Worm (Caenorhabditis elegans) whole organism, L1 larva: ENCODE results near the gene acbp-6.
A peak's percentile ranks its signal among the peaks of the same experiment; 100 is the strongest.

Source experiments
- C34B4.2 ChIP-seq: sonication (generic microtip); optimal IDR thresholded peaks from 2 replicates; lab custom pipeline; 2017; ENCODE audit warnings: mild to moderate bottlenecking, missing genetic modification characterization, missing compliant biosample characterization
- F16B12.6 ChIP-seq: fragments of 150-350 bp; optimal IDR thresholded peaks from 2 replicates; lab custom pipeline; 2014; ENCODE audit warnings: missing biosample characterization, missing genetic modification characterization
- Y116A8C.19 ChIP-seq: sonication (generic microtip); optimal IDR thresholded peaks from 2 replicates; lab custom pipeline; 2016; ENCODE audit warnings: missing compliant biosample characterization, missing genetic modification characterization, borderline replicate concordance
- aly-2 ChIP-seq: fragments of 150-350 bp; optimal IDR thresholded peaks from 2 replicates; lab custom pipeline; 2014; ENCODE audit warnings: missing biosample characterization, missing genetic modification characterization
- ama-1 ChIP-seq: fragments of 150-350 bp; optimal IDR thresholded peaks from 2 replicates; lab custom pipeline; 2014
- blmp-1 ChIP-seq: fragments of 150-350 bp; optimal IDR thresholded peaks from 2 replicates; lab custom pipeline; 2014; ENCODE audit warnings: missing biosample characterization, missing genetic modification characterization
- ceh-8 ChIP-seq: fragments of 200-800 bp; sonication (Bioruptor generic); optimal IDR thresholded peaks from 2 replicates; lab custom pipeline; 2018; ENCODE audit warnings: mild to moderate bottlenecking, missing genetic modification characterization, moderate library complexity, missing compliant biosample characterization
- ceh-90 ChIP-seq: sonication (generic microtip); optimal IDR thresholded peaks from 2 replicates; lab custom pipeline; 2016; ENCODE audit warnings: missing genetic modification characterization, missing compliant biosample characterization
- ces-1 ChIP-seq: fragments of 150-350 bp; optimal IDR thresholded peaks from 2 replicates; lab custom pipeline; 2014; ENCODE audit warnings: missing biosample characterization, missing genetic modification reagents, missing genetic modification characterization
- efl-1 ChIP-seq, 4 experiments: fragments of 150-350 bp; optimal IDR thresholded peaks in 3 of 4; peaks in 1 of 4; 1 replicate in 1 of 4; 2 replicates in 3 of 4; lab custom pipeline; 2014; ENCODE audit warnings: missing biosample characterization in 2 of 4, missing genetic modification characterization in 2 of 4, missing genetic modification reagents in 2 of 4
- elt-2 ChIP-seq: sonication (generic microtip); optimal IDR thresholded peaks from 2 replicates; lab custom pipeline; 2016; ENCODE audit warnings: missing genetic modification characterization, mild to moderate bottlenecking, inconsistent platforms, missing compliant biosample characterization, missing genetic modification reagents
- elt-3 ChIP-seq, 6 experiments: fragments of 150-350 bp in 1 of 6; sonication (generic microtip); optimal IDR thresholded peaks; 2 replicates each; lab custom pipeline; 2017 to 2018; ENCODE audit warnings: missing biosample characterization in 6 of 6, missing genetic modification characterization in 6 of 6, inconsistent platforms in 1 of 6
- fkh-8 ChIP-seq: sonication (generic microtip); optimal IDR thresholded peaks from 2 replicates; lab custom pipeline; 2016; ENCODE audit warnings: mild to moderate bottlenecking, missing genetic modification characterization, missing compliant biosample characterization
- hlh-17 ChIP-seq: fragments of 200-800 bp; sonication (Bioruptor generic); optimal IDR thresholded peaks from 2 replicates; lab custom pipeline; 2018; ENCODE audit warnings: missing genetic modification characterization, mild to moderate bottlenecking, missing compliant biosample characterization, moderate library complexity, borderline replicate concordance
- hpl-2 ChIP-seq: fragments of 150-350 bp; optimal IDR thresholded peaks from 2 replicates; lab custom pipeline; 2014; ENCODE audit warnings: missing biosample characterization, missing genetic modification reagents, missing genetic modification characterization
- isw-1 ChIP-seq: fragments of 200-800 bp; sonication (Bioruptor generic); IDR thresholded peaks from 2 replicates; pipeline ENCODE4 v1.3.6; 2022; ENCODE audit warnings: missing genetic modification characterization, missing compliant biosample characterization
- lin-13 ChIP-seq: fragments of 150-350 bp; optimal IDR thresholded peaks from 2 replicates; lab custom pipeline; 2014; ENCODE audit warnings: missing biosample characterization, missing genetic modification reagents, missing genetic modification characterization
- lin-14 ChIP-seq: fragments of 200-800 bp; sonication (Bioruptor generic); optimal IDR thresholded peaks from 2 replicates; lab custom pipeline; 2018; ENCODE audit warnings: mild to moderate bottlenecking, missing genetic modification characterization, moderate library complexity, missing compliant biosample characterization
- lin-15B ChIP-seq: fragments of 150-350 bp; sonication (generic microtip); optimal IDR thresholded peaks from 3 replicates; lab custom pipeline; 2014; ENCODE audit warnings: missing biosample characterization, missing genetic modification characterization
- lin-39 ChIP-seq: fragments of 150-350 bp; optimal IDR thresholded peaks from 2 replicates; lab custom pipeline; 2014; ENCODE audit warnings: missing biosample characterization, missing genetic modification reagents, missing genetic modification characterization
- lir-3 ChIP-seq: sonication (generic microtip); optimal IDR thresholded peaks from 2 replicates; lab custom pipeline; 2016; ENCODE audit warnings: mild to moderate bottlenecking, missing genetic modification characterization, moderate library complexity, missing compliant biosample characterization; ENCODE audit not compliant: poor library complexity
- lsy-2 ChIP-seq, 2 experiments: fragments of 150-350 bp; optimal IDR thresholded peaks; 2 replicates each; lab custom pipeline; 2014; ENCODE audit warnings: missing biosample characterization in 2 of 2, missing genetic modification characterization in 2 of 2
- nhr-11 ChIP-seq: fragments of 150-350 bp; optimal IDR thresholded peaks from 2 replicates; lab custom pipeline; 2014; ENCODE audit warnings: missing biosample characterization, missing genetic modification characterization
- nhr-47 ChIP-seq: sonication (generic microtip); optimal IDR thresholded peaks from 2 replicates; lab custom pipeline; 2016; ENCODE audit warnings: mild to moderate bottlenecking, missing genetic modification characterization, moderate library complexity, missing compliant biosample characterization
- nhr-76 ChIP-seq: sonication (generic microtip); optimal IDR thresholded peaks from 2 replicates; lab custom pipeline; 2017; ENCODE audit warnings: missing biosample characterization, missing genetic modification characterization
- nhr-77 ChIP-seq: fragments of 150-350 bp; optimal IDR thresholded peaks from 2 replicates; lab custom pipeline; 2014; ENCODE audit warnings: missing biosample characterization, missing genetic modification characterization
- nhr-85 ChIP-seq: sonication (generic microtip); peaks from one replicate; lab custom pipeline; 2016; ENCODE audit warnings: missing genetic modification characterization, inconsistent platforms, missing compliant biosample characterization
- pax-3 ChIP-seq: fragments of 200-800 bp; sonication (Bioruptor generic); optimal IDR thresholded peaks from 2 replicates; lab custom pipeline; 2018; ENCODE audit warnings: mild to moderate bottlenecking, missing genetic modification characterization, moderate library complexity, missing compliant biosample characterization
- pqm-1 ChIP-seq: sonication (generic microtip); optimal IDR thresholded peaks from 3 replicates; lab custom pipeline; 2017; ENCODE audit warnings: missing biosample characterization, missing genetic modification characterization
- rnt-1 ChIP-seq: sonication (generic microtip); optimal IDR thresholded peaks from 2 replicates; lab custom pipeline; 2016; ENCODE audit warnings: mild to moderate bottlenecking, missing genetic modification characterization, moderate library complexity, missing compliant biosample characterization
- skn-1 ChIP-seq: fragments of 150-350 bp; optimal IDR thresholded peaks from 2 replicates; lab custom pipeline; 2014; ENCODE audit warnings: missing biosample characterization, missing genetic modification characterization
- sox-4 ChIP-seq: sonication (generic microtip); optimal IDR thresholded peaks from 2 replicates; lab custom pipeline; 2016; ENCODE audit warnings: missing genetic modification characterization, missing compliant biosample characterization
- swsn-7 ChIP-seq: sonication (generic microtip); optimal IDR thresholded peaks from 2 replicates; lab custom pipeline; 2016; ENCODE audit warnings: missing genetic modification characterization, missing compliant biosample characterization
- tbx-2 ChIP-seq: sonication (generic microtip); optimal IDR thresholded peaks from 2 replicates; lab custom pipeline; 2016; ENCODE audit warnings: missing genetic modification characterization, missing compliant biosample characterization
- tlp-1 ChIP-seq: fragments of 150-350 bp; optimal IDR thresholded peaks from 2 replicates; lab custom pipeline; 2014; ENCODE audit warnings: missing biosample characterization, missing genetic modification characterization
- unc-30 ChIP-seq: sonication (generic microtip); optimal IDR thresholded peaks from 2 replicates; lab custom pipeline; 2017; ENCODE audit warnings: missing biosample characterization, missing genetic modification characterization
- unc-62 ChIP-seq: fragments of 150-350 bp; optimal IDR thresholded peaks from 2 replicates; lab custom pipeline; 2014; ENCODE audit warnings: missing biosample characterization, missing genetic modification reagents, missing genetic modification characterization
- unc-86 ChIP-seq: sonication (generic microtip); optimal IDR thresholded peaks from 2 replicates; lab custom pipeline; 2016; ENCODE audit warnings: missing genetic modification characterization, missing compliant biosample characterization
- unc-98 ChIP-seq: fragments of 200-800 bp; sonication (Bioruptor generic); IDR thresholded peaks from 2 replicates; pipeline ENCODE4 v1.3.6; 2022; ENCODE audit warnings: missing genetic modification characterization, missing compliant biosample characterization
- zag-1 ChIP-seq: fragments of 150-350 bp; optimal IDR thresholded peaks from 2 replicates; lab custom pipeline; 2014; ENCODE audit warnings: missing biosample characterization, missing genetic modification characterization
- zip-4 ChIP-seq: fragments of 200-800 bp; sonication (Bioruptor generic); optimal IDR thresholded peaks from 2 replicates; lab custom pipeline; 2018; ENCODE audit warnings: mild to moderate bottlenecking, missing genetic modification characterization, moderate library complexity, missing compliant biosample characterization
- ztf-11 ChIP-seq, 2 experiments: sonication (generic microtip); optimal IDR thresholded peaks; 2 replicates each; lab custom pipeline; 2016 to 2017; ENCODE audit warnings: missing genetic modification characterization in 2 of 2, missing biosample characterization in 1 of 2, missing compliant biosample characterization in 1 of 2
- ztf-4 ChIP-seq: fragments of 150-350 bp; optimal IDR thresholded peaks from 2 replicates; lab custom pipeline; 2014; ENCODE audit warnings: missing biosample characterization, missing genetic modification characterization

Gene acbp-6

ce11 chrII:11971009-11971636 is 2.4 kb downstream of the acbp-6 start:
- TF ChIP-seq elt-2 (tag; lab: Kevin White, UChicago) (no peak), sox-4 (tag; lab: Kevin White, UChicago) (no peak), ces-1 (GFP tag; lab: Kevin White, UChicago) (no peak), nhr-47 (no peak), tbx-2 (tag; lab: Kevin White, UChicago) (no peak), hlh-17 (GFP tag; lab: Kevin White, UChicago) (no peak), nhr-76 (tag; lab: Kevin White, UChicago) (no peak), unc-30 (no peak), zip-4 (GFP tag; lab: Kevin White, UChicago) (no peak), elt-3 (tag; optimal IDR thresholded peaks at IDR 0.05; lab: Kevin White, UChicago) (no peak), skn-1 (no peak), fkh-8 (tag; lab: Kevin White, UChicago) (no peak), lin-15B (tag; lab: Kevin White, UChicago) (no peak)
- TF ChIP-seq, all 84 proteins: peak for 0

- TF ChIP-seq nhr-77 (no peak), ztf-11 (tag; optimal IDR thresholded peaks at IDR 0.05; lab: Kevin White, UChicago) (no peak), unc-98 (GFP tag; lab: Robert Waterston, UW) (no peak), ztf-4 (tag; lab: Kevin White, UChicago) (no peak), lin-15B (tag; lab: Kevin White, UChicago) (no peak), lin-13 (GFP tag; lab: Kevin White, UChicago) (no peak), efl-1 (optimal IDR thresholded peaks at IDR 0.05; lab: Kevin White, UChicago) (no peak), efl-1 (GFP tag; optimal IDR thresholded peaks at IDR 0.05 in 1 of 2; lab: Kevin White, UChicago) (no peak), C34B4.2 (tag; lab: Kevin White, UChicago) (no peak), hpl-2 (GFP tag; lab: Kevin White, UChicago) (no peak)
Observed at ce11 chrII:11969033-11969432, 4.5 kb downstream of the acbp-6 start.

DNA sequence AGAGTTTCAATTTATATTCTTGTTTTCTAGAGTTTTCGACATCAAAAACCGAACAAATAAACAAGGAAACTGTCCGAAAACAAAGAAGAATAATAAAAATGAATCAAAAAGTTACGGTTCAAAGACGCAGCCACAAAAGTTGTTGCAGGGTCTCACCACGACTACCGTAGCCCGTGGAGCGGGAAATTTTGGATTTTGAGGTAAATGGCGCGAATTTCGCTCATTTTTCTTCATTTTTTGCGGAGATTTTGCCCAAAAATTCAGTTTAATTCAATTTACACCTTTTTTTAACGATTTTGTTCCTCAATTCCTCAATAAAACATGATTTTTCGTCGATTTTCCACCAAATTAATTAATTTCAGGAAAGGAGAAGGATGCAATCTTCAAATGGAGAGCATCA is 5.3 kb downstream of the acbp-6 start, which contains the start of gene mex-1:
Gene mex-1 (plus strand): TSS at position 363 of the 400 bp plus-strand sequence.
- TF ChIP-seq lin-13 (GFP tag; lab: Kevin White, UChicago): no peak

DNA sequence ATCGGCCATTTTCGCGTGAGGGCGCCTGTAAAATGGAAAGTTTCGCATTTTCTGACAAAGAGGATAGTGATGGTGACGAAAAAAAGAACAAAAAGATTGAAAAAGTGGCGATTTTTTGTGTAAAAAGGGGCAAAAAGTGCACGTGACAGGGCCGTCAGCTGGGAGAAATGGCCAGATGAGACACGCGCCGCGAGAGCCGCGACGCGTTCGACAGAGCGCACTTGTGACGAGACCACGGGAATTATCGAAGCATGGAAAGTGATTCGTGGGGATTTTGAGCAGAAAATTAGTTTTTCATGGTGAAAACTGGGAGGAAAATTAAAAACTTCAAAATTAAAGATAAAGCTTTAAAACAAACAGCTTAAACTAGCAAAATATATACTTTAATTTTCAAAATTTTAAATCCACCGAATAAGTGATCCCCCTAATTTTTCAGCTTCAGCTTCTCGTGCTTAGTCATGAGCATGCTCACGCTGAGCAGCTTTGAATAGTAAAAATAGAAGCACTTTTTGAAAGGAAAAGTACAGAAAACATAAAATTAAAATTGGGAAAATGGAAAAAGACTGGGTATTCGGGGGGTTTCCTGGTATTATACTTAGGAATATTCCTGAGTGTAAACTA is 5.9 kb downstream of the acbp-6 start, which contains the start of gene W03C9.5:
Gene W03C9.5 (minus strand): TSS at position 38 of the 621 bp plus-strand sequence.
- TF ChIP-seq tlp-1 (tag; lab: Kevin White, UChicago) (no peak), unc-62 (GFP tag; lab: Kevin White, UChicago) (no peak), elt-2 (tag; lab: Kevin White, UChicago) (peak; percentile 78), lsy-2 (tag; optimal IDR thresholded peaks at IDR 0.05; lab: Kevin White, UChicago) (peak; percentile 92 to 96), lin-15B (tag; lab: Kevin White, UChicago) (peak; percentile 97), unc-30 (no peak), swsn-7 (tag; lab: Kevin White, UChicago) (peak; percentile 92), nhr-11 (tag; lab: Kevin White, UChicago) (peak; percentile 64), nhr-76 (tag; lab: Kevin White, UChicago) (no peak), Y116A8C.19 (tag; lab: Kevin White, UChicago) (no peak), isw-1 (GFP tag; lab: Robert Waterston, UW) (peak; percentile 94), ceh-90 (tag; lab: Kevin White, UChicago) (peak; percentile 70), tbx-2 (tag; lab: Kevin White, UChicago) (peak; percentile 95), nhr-85 (tag; lab: Kevin White, UChicago) (peak; percentile 89), ceh-8 (GFP tag; lab: Kevin White, UChicago) (peak; percentile 84), fkh-8 (tag; lab: Kevin White, UChicago) (peak; percentile 99), lin-14 (GFP tag; lab: Kevin White, UChicago) (peak; percentile 97), skn-1 (peak; percentile 95), ama-1 (lab: Kevin White, UChicago) (peak; percentile 19), pqm-1 (no peak), rnt-1 (tag; lab: Kevin White, UChicago) (peak; percentile 96), pax-3 (tag; lab: Kevin White, UChicago) (peak; percentile 96), F16B12.6 (tag; lab: Kevin White, UChicago) (peak; percentile 60), lir-3 (tag; lab: Kevin White, UChicago) (peak; percentile 94), blmp-1 (tag; lab: Kevin White, UChicago) (peak; percentile 77), unc-86 (peak; percentile 92), lin-39 (tag; lab: Kevin White, UChicago) (no peak), nhr-47 (peak; percentile 96), nhr-77 (peak; percentile 90), aly-2 (peak; percentile 68), zag-1 (peak; percentile 20)
